Worm (Caenorhabditis elegans): ENCODE results near the gene T07H8.11.

The T07H8.11 gene

ce11 chrV:6906435-6906834 lies 44.8 kb downstream of the T07H8.11 start:
- TF ChIP-seq Y56A3A.18 (GFP tag; IDR thresholded peaks at IDR 0.05) (no peak), Y67H2A.10 (GFP tag; conservative IDR thresholded peaks at IDR 0.05) (no peak), rcor-1 (GFP tag; IDR thresholded peaks at IDR 0.05) (no peak), tlf-1 (GFP tag; optimal IDR thresholded peaks at IDR 0.05) (no peak), ZK185.1 (tag; optimal IDR thresholded peaks at IDR 0.05; ENCODE audit: poor library complexity, severe bottlenecking) (no peak), madf-8 (GFP tag; conservative IDR thresholded peaks at IDR 0.05) (no peak), lsy-27 (tag; optimal IDR thresholded peaks at IDR 0.05; ENCODE audit: borderline replicate concordance, insufficient read depth) (no peak), aptf-2 (GFP tag; conservative IDR thresholded peaks at IDR 0.05) (no peak), nfya-2 (GFP tag; IDR thresholded peaks at IDR 0.05) (no peak), madf-3 (GFP tag; IDR thresholded peaks at IDR 0.05) (no peak), lag-1 (GFP tag; IDR thresholded peaks at IDR 0.05) (no peak), mcd-1 (GFP tag; IDR thresholded peaks at IDR 0.05) (no peak), dox-1 (GFP tag; IDR thresholded peaks at IDR 0.05) (no peak)

- TF ChIP-seq xnd-1 (tag; optimal IDR thresholded peaks at IDR 0.05) (no peak), lag-1 (GFP tag; IDR thresholded peaks at IDR 0.05) (no peak), hlh-26 (GFP tag; conservative IDR thresholded peaks at IDR 0.05) (no peak), nfya-2 (GFP tag; IDR thresholded peaks at IDR 0.05) (no peak), lsy-27 (tag; optimal IDR thresholded peaks at IDR 0.05; ENCODE audit: borderline replicate concordance, insufficient read depth) (no peak), mcd-1 (GFP tag; IDR thresholded peaks at IDR 0.05) (no peak), F57A8.1 (GFP tag; optimal IDR thresholded peaks at IDR 0.05) (no peak), egl-18 (GFP tag; IDR thresholded peaks at IDR 0.05) (no peak), rcor-1 (GFP tag; IDR thresholded peaks at IDR 0.05) (no peak), F57C9.4 (tag; optimal IDR thresholded peaks at IDR 0.05) (no peak), zim-3 (tag; optimal IDR thresholded peaks at IDR 0.05) (no peak), hmg-20 (GFP tag; IDR thresholded peaks at IDR 0.05) (no peak), die-1 (tag; optimal IDR thresholded peaks at IDR 0.05) (no peak), hrde-1 (tag; optimal IDR thresholded peaks at IDR 0.05; ENCODE audit: borderline replicate concordance) (no peak), egl-44 (GFP tag; IDR thresholded peaks at IDR 0.05) (no peak), bed-2 (GFP tag; IDR thresholded peaks at IDR 0.05) (no peak)
Observed at ce11 chrV:6901943-6902549, 49.2 kb downstream of the T07H8.11 start.

- TF ChIP-seq nhr-80 (tag; optimal IDR thresholded peaks at IDR 0.05) (peak; percentile 54), Y67H2A.10 (GFP tag; conservative IDR thresholded peaks at IDR 0.05) (no peak), ceh-100 (GFP tag; IDR thresholded peaks at IDR 0.05) (no peak), hmg-1.2 (GFP tag; IDR thresholded peaks at IDR 0.05) (no peak), madf-10 (tag; optimal IDR thresholded peaks at IDR 0.05) (no peak), madf-6 (GFP tag; IDR thresholded peaks at IDR 0.05) (no peak), nfya-2 (GFP tag; IDR thresholded peaks at IDR 0.05) (no peak), cebp-1 (GFP tag; IDR thresholded peaks at IDR 0.05) (no peak), cebp-1 (tag; optimal IDR thresholded peaks at IDR 0.05) (no peak), tbp1 (GFP tag; optimal IDR thresholded peaks at IDR 0.05) (no peak)
Observed at ce11 chrV:6900814-6901592, 50.2 kb downstream of the T07H8.11 start.

Measured in whole organism, young adult.